Fruit fly (Drosophila melanogaster): ENCODE results near the gene CG32647.

CG32647 gene

DNA sequence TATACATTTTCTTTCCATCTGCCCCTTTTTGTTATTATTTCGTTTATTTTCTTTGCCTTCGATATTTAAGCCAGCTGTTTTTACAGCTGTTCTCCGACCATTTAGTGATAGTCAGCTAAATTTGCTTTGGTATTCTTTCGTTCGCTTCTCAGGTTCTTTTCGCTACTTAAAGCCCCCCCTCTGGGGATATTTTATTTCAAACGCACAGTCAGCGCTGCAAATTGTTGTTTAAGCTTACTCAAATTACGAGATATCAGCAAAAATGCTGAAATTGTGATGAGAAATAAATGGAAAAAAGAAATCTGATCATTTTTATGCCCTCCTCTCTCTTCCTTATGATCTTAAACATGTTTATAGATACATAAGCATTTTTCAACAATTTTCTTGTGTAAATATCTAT, 62.7 kb downstream of the CG32647 start:
- TF ChIP-seq Myc (optimal IDR thresholded peaks at IDR 0.05) (no peak), sv (GFP tag; optimal IDR thresholded peaks at IDR 0.05) (no peak)
